Worm (Caenorhabditis elegans): Measurements from ENCODE around the gene fbxc-45.

Gene fbxc-45

DNA sequence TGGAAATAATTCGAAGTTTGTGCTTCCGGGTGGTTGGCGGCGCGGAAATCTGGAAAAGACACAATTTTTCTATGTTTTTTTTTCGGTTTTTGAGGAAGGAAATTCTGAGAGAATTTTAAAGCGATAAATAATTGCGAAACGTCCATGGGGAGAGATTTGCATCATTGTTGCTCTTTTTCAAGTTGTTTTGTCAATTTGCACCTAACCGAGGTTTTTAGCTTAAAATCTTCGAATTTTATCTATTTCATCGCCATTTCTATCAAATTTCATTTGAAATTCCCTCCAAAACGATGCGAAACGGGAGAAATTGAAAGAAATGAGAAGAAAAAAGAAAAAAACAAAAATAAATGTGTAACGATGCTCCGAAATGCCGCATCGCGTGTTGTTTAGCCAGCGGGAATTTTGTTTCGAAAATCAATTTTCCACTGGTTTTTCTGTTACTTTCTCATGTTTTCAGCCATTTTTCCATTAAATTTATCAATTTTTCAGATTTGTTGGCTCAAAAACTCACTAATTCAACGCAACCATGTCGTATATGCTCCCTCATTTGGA, 31.6 kb downstream of the fbxc-45 start, which contains the start of the genes nprt-1 and dib-1:
Gene nprt-1 (minus strand): TSS at position 51 of the 552 bp plus-strand sequence.
Gene dib-1 (plus strand): TSS at position 482 of the 552 bp plus-strand sequence.
- TF ChIP-seq ztf-23 (GFP tag; IDR thresholded peaks at IDR 0.05) = no peak
- TF ChIP-seq tab-1 (GFP tag; IDR thresholded peaks at IDR 0.05) = no peak
- no peak for TF ChIP-seq flt-1 (GFP tag; IDR thresholded peaks at IDR 0.05)
- no peak for TF ChIP-seq ztf-29 (GFP tag; IDR thresholded peaks at IDR 0.05)
- TF ChIP-seq T22C8.4 (GFP tag; IDR thresholded peaks at IDR 0.05) = no peak
- no peak for TF ChIP-seq cog-1 (tag; optimal IDR thresholded peaks at IDR 0.05)
- no peak for TF ChIP-seq ref-1 (GFP tag; conservative IDR thresholded peaks at IDR 0.05)
- no peak for TF ChIP-seq med-1 (GFP tag; optimal IDR thresholded peaks at IDR 0.05; ENCODE audit: insufficient read depth)
- TF ChIP-seq klf-2 (GFP tag; conservative IDR thresholded peaks at IDR 0.05) = no peak

- TF ChIP-seq ref-1 (GFP tag; conservative IDR thresholded peaks at IDR 0.05) (no peak), tab-1 (GFP tag; IDR thresholded peaks at IDR 0.05) (no peak), T22C8.4 (GFP tag; IDR thresholded peaks at IDR 0.05) (no peak), ztf-23 (GFP tag; IDR thresholded peaks at IDR 0.05) (no peak)
Measured at ce11 chrIV:2888496-2889101, 33.4 kb downstream of the fbxc-45 start.

ce11 chrIV:2887245-2887644, 34.8 kb downstream of the fbxc-45 start:
- no peak for TF ChIP-seq flt-1 (GFP tag; IDR thresholded peaks at IDR 0.05)
- TF ChIP-seq klf-2 (GFP tag; conservative IDR thresholded peaks at IDR 0.05) = no peak
- TF ChIP-seq ref-1 (GFP tag; conservative IDR thresholded peaks at IDR 0.05) = no peak
- no peak for TF ChIP-seq ztf-29 (GFP tag; IDR thresholded peaks at IDR 0.05)
- TF ChIP-seq tab-1 (GFP tag; IDR thresholded peaks at IDR 0.05) = no peak
- no peak for TF ChIP-seq T22C8.4 (GFP tag; IDR thresholded peaks at IDR 0.05)
- no peak for TF ChIP-seq med-1 (GFP tag; optimal IDR thresholded peaks at IDR 0.05; ENCODE audit: insufficient read depth)
- no peak for TF ChIP-seq cog-1 (tag; optimal IDR thresholded peaks at IDR 0.05)
- no peak for TF ChIP-seq ztf-23 (GFP tag; IDR thresholded peaks at IDR 0.05)

- no peak for TF ChIP-seq med-1 (GFP tag; optimal IDR thresholded peaks at IDR 0.05; ENCODE audit: insufficient read depth)
- TF ChIP-seq T22C8.4 (GFP tag; IDR thresholded peaks at IDR 0.05) = no peak
- TF ChIP-seq klf-2 (GFP tag; conservative IDR thresholded peaks at IDR 0.05) = no peak
- no peak for TF ChIP-seq cog-1 (tag; optimal IDR thresholded peaks at IDR 0.05)
- TF ChIP-seq flt-1 (GFP tag; IDR thresholded peaks at IDR 0.05) = no peak
- no peak for TF ChIP-seq tab-1 (GFP tag; IDR thresholded peaks at IDR 0.05)
- no peak for TF ChIP-seq ref-1 (GFP tag; conservative IDR thresholded peaks at IDR 0.05)
- no peak for TF ChIP-seq ztf-29 (GFP tag; IDR thresholded peaks at IDR 0.05)
- no peak for TF ChIP-seq ztf-23 (GFP tag; IDR thresholded peaks at IDR 0.05)
Measured at ce11 chrIV:2886655-2887054, 35.4 kb downstream of the fbxc-45 start, which contains the start of gene dml-1. TSS of gene dml-1 (plus strand) at chrIV:2886955.

DNA sequence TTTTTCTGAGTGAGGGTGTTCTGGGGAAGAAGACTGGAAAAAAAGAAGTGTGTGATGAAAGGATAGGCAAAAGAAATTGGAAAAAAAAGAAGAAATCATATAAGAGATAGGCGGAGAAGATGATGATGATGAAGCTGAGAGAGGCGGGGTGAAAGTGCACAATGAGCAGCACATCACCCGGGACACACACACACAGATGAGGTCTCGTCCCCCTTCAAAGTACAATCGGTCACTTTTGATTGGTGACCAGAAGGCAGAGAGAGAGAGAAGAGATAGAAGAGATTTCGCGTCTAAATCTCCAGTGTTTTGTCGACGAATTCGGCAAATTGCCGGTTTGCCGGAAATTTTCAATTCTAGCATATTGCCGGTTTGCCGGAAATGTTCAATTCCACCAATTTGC, 36.8 kb downstream of the fbxc-45 start:
- no peak for TF ChIP-seq T22C8.4 (GFP tag; IDR thresholded peaks at IDR 0.05)
- TF ChIP-seq tab-1 (GFP tag; IDR thresholded peaks at IDR 0.05) = no peak
- TF ChIP-seq flt-1 (GFP tag; IDR thresholded peaks at IDR 0.05) = no peak
- no peak for TF ChIP-seq med-1 (GFP tag; optimal IDR thresholded peaks at IDR 0.05; ENCODE audit: insufficient read depth)
- no peak for TF ChIP-seq ztf-23 (GFP tag; IDR thresholded peaks at IDR 0.05)
- no peak for TF ChIP-seq ref-1 (GFP tag; conservative IDR thresholded peaks at IDR 0.05)
- no peak for TF ChIP-seq ztf-29 (GFP tag; IDR thresholded peaks at IDR 0.05)
- TF ChIP-seq cog-1 (tag; optimal IDR thresholded peaks at IDR 0.05) = no peak
- TF ChIP-seq klf-2 (GFP tag; conservative IDR thresholded peaks at IDR 0.05) = no peak
